Fruit fly (Drosophila melanogaster): ENCODE data around the gene CG17258.

Gene CG17258

dm6 chr2L:2999113-2999512 lies 36.0 kb downstream of the CG17258 start, which contains the start of gene Ccdc85 (continued):
- no peak for TF ChIP-seq Eip74EF (GFP tag; optimal IDR thresholded peaks at IDR 0.05)
- no peak for TF ChIP-seq CG7357 (GFP tag; IDR thresholded peaks at IDR 0.05)
- no peak for TF ChIP-seq CG14441 (GFP tag; IDR thresholded peaks at IDR 0.05)
- no peak for TF ChIP-seq CG1647 (GFP tag; optimal IDR thresholded peaks at IDR 0.05)
- peak; percentile 47 for TF ChIP-seq her (GFP tag; optimal IDR thresholded peaks at IDR 0.05)
- no peak for TF ChIP-seq Hr78 (GFP tag; optimal IDR thresholded peaks at IDR 0.05)
- no peak for TF ChIP-seq CG31388 (GFP tag; optimal IDR thresholded peaks at IDR 0.05)
- peak; percentile 41 for TF ChIP-seq CG14710 (tag; optimal IDR thresholded peaks at IDR 0.05)
- TF ChIP-seq Fer1 (GFP tag; optimal IDR thresholded peaks at IDR 0.05), result peak; percentile 28
- TF ChIP-seq CG6813 (GFP tag; optimal IDR thresholded peaks at IDR 0.05), result no peak
- TF ChIP-seq nerfin-2 (GFP tag; IDR thresholded peaks at IDR 0.05; ENCODE audit: partially characterized antibody), result peak; percentile 99
- TF ChIP-seq CG34224 (GFP tag; IDR thresholded peaks at IDR 0.05; ENCODE audit: partially characterized antibody), result peak; percentile 97
- peak; percentile 47 for TF ChIP-seq gcm (GFP tag; optimal IDR thresholded peaks at IDR 0.05)
- TF ChIP-seq CG3838 (GFP tag; optimal IDR thresholded peaks at IDR 0.05), result no peak
- TF ChIP-seq CG30020 (tag; optimal IDR thresholded peaks at IDR 0.05), result peak; percentile 10
- TF ChIP-seq cato (GFP tag; optimal IDR thresholded peaks at IDR 0.05; ENCODE audit: borderline replicate concordance), result no peak
- no peak for TF ChIP-seq NC2α (GFP tag; optimal IDR thresholded peaks at IDR 0.05)
- TF ChIP-seq lab (GFP tag; optimal IDR thresholded peaks at IDR 0.05), result no peak
- no peak for TF ChIP-seq dmrt11E (tag; optimal IDR thresholded peaks at IDR 0.05)
- TF ChIP-seq stwl (tag; optimal IDR thresholded peaks at IDR 0.05), result peak; percentile 94
- no peak for TF ChIP-seq fd64A (GFP tag; optimal IDR thresholded peaks at IDR 0.05)
- no peak for TF ChIP-seq CG12071 (GFP tag; optimal IDR thresholded peaks at IDR 0.05)
- no peak for TF ChIP-seq CG5180 (GFP tag; optimal IDR thresholded peaks at IDR 0.05)
- peak; percentile 17 for TF ChIP-seq grau (tag; optimal IDR thresholded peaks at IDR 0.05)
- peak; percentile 94 for TF ChIP-seq vnd (GFP tag; IDR thresholded peaks at IDR 0.05; ENCODE audit: partially characterized antibody)
- TF ChIP-seq lbe (GFP tag; optimal IDR thresholded peaks at IDR 0.05), result peak; percentile 12
- TF ChIP-seq YL-1 (GFP tag; optimal IDR thresholded peaks at IDR 0.05), result peak; percentile 28
- TF ChIP-seq chif (GFP tag; optimal IDR thresholded peaks at IDR 0.05), result peak in 1 of 2 experiments; percentile 24
- TF ChIP-seq sna (GFP tag; IDR thresholded peaks at IDR 0.05; ENCODE audit: partially characterized antibody), result peak; percentile 96
- peak; percentile 8 for TF ChIP-seq nom (GFP tag; optimal IDR thresholded peaks at IDR 0.05)
- TF ChIP-seq Ets65A (GFP tag), result no peak
- TF ChIP-seq B-H2 (GFP tag; optimal IDR thresholded peaks at IDR 0.05), result peak; percentile 30
- TF ChIP-seq CG13287 (GFP tag; IDR thresholded peaks at IDR 0.05; ENCODE audit: partially characterized antibody), result peak; percentile 96
- peak; percentile 98 for TF ChIP-seq Dref (GFP tag; IDR thresholded peaks at IDR 0.05)
- TF ChIP-seq cg (GFP tag; optimal IDR thresholded peaks at IDR 0.05), result no peak
- TF ChIP-seq Dbx (GFP tag; IDR thresholded peaks at IDR 0.05), result peak; percentile 18; the same call in 1 of the 3 replicates
- TF ChIP-seq gce (GFP tag; IDR thresholded peaks at IDR 0.05), result no peak
- no peak for TF ChIP-seq CG1024 (GFP tag; IDR thresholded peaks at IDR 0.05)
- no peak for TF ChIP-seq NK7.1 (GFP tag; optimal IDR thresholded peaks at IDR 0.05)
- no peak for TF ChIP-seq Dek (tag; optimal IDR thresholded peaks at IDR 0.05)
- no peak for TF ChIP-seq CG9215 (GFP tag; IDR thresholded peaks at IDR 0.05)
- TF ChIP-seq Poxn (GFP tag; IDR thresholded peaks at IDR 0.05), result no peak
- TF ChIP-seq sens (GFP tag), result peak; percentile 78
- no peak for TF ChIP-seq CG31224 (GFP tag; IDR thresholded peaks at IDR 0.05)
- peak; percentile 51 for TF ChIP-seq CG2712 (tag; optimal IDR thresholded peaks at IDR 0.05)
- no peak for TF ChIP-seq CG13894 (tag; optimal IDR thresholded peaks at IDR 0.05)
- peak; percentile 34 for TF ChIP-seq Xbp1 (GFP tag; optimal IDR thresholded peaks at IDR 0.05)
- no peak for TF ChIP-seq jing (GFP tag; optimal IDR thresholded peaks at IDR 0.05)
- peak; percentile 15 for TF ChIP-seq nmo (GFP tag; optimal IDR thresholded peaks at IDR 0.05)
- peak; percentile 24 for TF ChIP-seq Blimp-1 (GFP tag; optimal IDR thresholded peaks at IDR 0.05)
